Fruit fly (Drosophila melanogaster) whole organism: ENCODE measurements around the gene CG33303.

ENCODE experiments used
- CG8478 ChIP-seq: fragments of >200 bp; optimal IDR thresholded peaks from 2 replicates; lab custom pipeline; 2018; ENCODE audit warnings: inconsistent platforms
- EcR ChIP-seq, 2 experiments: fragments of >200 bp; optimal IDR thresholded peaks; 2 replicates each; lab custom pipeline; 2017; ENCODE audit warnings: missing biosample characterization in 2 of 2, missing genetic modification characterization in 2 of 2, missing genetic modification reagents in 2 of 2
- pan ChIP-seq: fragments of >200 bp; optimal IDR thresholded peaks from 2 replicates; lab custom pipeline; 2017
- usp ChIP-seq: fragments of >200 bp; optimal IDR thresholded peaks from 2 replicates; lab custom pipeline; 2017; ENCODE audit warnings: missing biosample characterization, missing genetic modification characterization, mixed read lengths

DNA sequence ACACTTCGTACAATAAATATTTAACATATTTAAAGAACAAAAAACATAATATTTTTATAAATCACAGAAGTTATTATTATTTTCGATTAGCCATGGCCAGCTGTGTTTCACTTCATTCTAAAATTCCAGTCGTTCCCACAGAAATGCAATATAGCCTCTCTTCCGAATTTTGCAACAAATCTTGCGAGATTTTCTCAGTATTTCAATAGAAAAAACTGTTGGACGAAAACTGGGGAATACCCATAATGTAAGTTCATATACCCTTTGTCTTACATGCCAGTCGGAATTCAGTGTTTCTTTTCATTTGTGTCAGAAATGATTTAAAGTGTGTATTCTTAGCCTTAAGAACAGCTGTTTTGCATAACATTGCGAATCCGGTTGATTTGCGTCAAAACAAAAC, 19.0 kb downstream of the CG33303 start, which contains the start of the genes CtsL4 and ClpP:
- TF ChIP-seq CG8478 (lab: Kevin White, UChicago) (no peak), usp (no peak), pan (lab: Kevin White, UChicago) (no peak), EcR (GFP tag; optimal IDR thresholded peaks at IDR 0.05; lab: Kevin White, UChicago) (no peak)
